Fruit fly (Drosophila melanogaster) whole organism: ENCODE data around the gene CG4210.

Experiments
- CG8478 ChIP-seq: fragments of >200 bp; optimal IDR thresholded peaks from 2 replicates; lab custom pipeline; 2018; ENCODE audit warnings: inconsistent platforms
- Dll ChIP-seq: fragments of >200 bp; optimal IDR thresholded peaks from 2 replicates; lab custom pipeline; 2017
- EcR ChIP-seq, 2 experiments: fragments of >200 bp; optimal IDR thresholded peaks; 2 replicates each; lab custom pipeline; 2017; ENCODE audit warnings: missing biosample characterization in 2 of 2, missing genetic modification characterization in 2 of 2, missing genetic modification reagents in 2 of 2
- pan ChIP-seq: fragments of >200 bp; optimal IDR thresholded peaks from 2 replicates; lab custom pipeline; 2017
- psq ChIP-seq: fragments of >200 bp; optimal IDR thresholded peaks from 2 replicates; lab custom pipeline; 2017
- usp ChIP-seq: fragments of >200 bp; optimal IDR thresholded peaks from 2 replicates; lab custom pipeline; 2017; ENCODE audit warnings: missing biosample characterization, missing genetic modification characterization, mixed read lengths

Gene CG4210

DNA sequence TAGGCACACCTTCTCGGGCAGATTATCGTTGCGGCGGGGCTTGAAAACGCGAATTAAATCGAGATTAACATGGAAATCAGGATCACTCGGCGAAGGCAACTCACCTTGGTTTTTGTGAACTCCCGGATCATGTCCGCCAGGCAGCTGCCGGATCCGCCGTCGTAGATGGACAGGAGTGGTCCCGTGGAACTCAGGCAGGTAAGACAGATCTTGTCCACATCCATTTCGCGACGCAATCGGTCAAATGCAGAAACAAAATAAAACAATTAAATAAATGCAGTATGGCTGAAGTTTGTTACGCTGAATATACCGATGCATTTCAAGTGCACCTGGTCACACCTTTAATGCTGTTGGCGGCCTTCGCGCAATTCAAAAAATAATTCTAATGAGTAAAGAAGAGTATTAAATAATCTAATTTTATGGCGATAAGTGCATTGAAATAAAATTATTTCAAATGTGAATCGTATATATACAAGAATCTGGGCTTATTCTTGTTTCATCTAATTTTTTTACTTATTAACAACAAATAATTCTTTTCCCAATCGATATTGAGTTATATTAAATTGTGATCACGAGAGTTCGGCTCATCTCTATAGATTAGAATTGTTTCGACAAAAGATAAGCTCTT, at the start of gene CG4210, which contains the start of gene CG6654:
Gene CG4210 (plus strand): TSS at position 613 of the 628 bp plus-strand sequence.
Gene CG6654 (minus strand): TSS at position 297 of the 628 bp plus-strand sequence.
- TF ChIP-seq pan (no peak), EcR (GFP tag; optimal IDR thresholded peaks at IDR 0.05; lab: Kevin White, UChicago) (no peak)

DNA sequence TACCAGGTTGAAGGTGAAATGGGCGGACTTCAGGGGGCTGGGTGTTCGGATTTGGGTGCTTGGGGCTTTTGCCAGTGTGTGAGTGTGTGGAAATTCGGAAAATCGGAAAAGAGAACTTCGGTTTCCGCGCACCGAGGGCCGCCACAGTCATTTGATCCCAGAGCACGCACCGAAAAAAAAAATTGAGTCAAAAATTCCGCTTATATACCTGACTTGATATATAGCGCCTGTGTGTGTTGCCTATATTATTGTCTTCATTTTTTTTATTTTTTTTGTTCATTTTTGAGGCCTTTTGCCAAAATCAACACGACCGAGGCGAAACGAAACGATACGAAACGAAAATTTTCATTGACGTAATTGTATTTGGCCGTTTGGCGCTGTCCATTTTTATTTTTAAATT, 36.5 kb upstream of the CG4210 start:
- TF ChIP-seq usp (GFP tag; lab: Kevin White, UChicago), result no peak
- no peak for TF ChIP-seq CG8478
- no peak for TF ChIP-seq psq (lab: Kevin White, UChicago)
- no peak for TF ChIP-seq pan
- no peak for TF ChIP-seq Dll (lab: Kevin White, UChicago)
- TF ChIP-seq EcR (GFP tag; optimal IDR thresholded peaks at IDR 0.05; lab: Kevin White, UChicago), result no peak

DNA sequence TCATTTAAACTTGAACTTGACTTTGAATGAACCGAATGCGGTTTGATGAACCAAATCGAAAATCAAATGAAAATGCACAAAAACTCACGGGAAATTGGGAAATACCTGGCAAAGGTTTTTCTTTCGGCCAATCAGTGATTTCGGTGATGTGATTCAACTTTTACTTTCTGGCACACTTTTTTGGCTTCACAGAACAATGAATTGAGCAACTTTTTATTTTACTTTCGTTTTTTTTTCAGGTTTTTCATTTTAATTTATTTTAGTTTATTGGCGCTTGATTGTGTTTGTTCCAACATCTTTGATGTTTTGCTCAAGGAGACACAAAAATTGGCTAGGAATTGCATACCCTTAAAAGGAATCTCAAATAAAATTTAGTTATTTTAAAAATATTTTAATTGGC, 32.3 kb upstream of the CG4210 start, which contains the start of gene Mf:
Gene Mf (minus strand): TSS at position 44 of the 400 bp plus-strand sequence.
- TF ChIP-seq EcR (GFP tag; optimal IDR thresholded peaks at IDR 0.05; lab: Kevin White, UChicago) (no peak), Dll (lab: Kevin White, UChicago) (no peak), pan (no peak), usp (GFP tag; lab: Kevin White, UChicago) (no peak), CG8478 (no peak), psq (lab: Kevin White, UChicago) (no peak)

DNA sequence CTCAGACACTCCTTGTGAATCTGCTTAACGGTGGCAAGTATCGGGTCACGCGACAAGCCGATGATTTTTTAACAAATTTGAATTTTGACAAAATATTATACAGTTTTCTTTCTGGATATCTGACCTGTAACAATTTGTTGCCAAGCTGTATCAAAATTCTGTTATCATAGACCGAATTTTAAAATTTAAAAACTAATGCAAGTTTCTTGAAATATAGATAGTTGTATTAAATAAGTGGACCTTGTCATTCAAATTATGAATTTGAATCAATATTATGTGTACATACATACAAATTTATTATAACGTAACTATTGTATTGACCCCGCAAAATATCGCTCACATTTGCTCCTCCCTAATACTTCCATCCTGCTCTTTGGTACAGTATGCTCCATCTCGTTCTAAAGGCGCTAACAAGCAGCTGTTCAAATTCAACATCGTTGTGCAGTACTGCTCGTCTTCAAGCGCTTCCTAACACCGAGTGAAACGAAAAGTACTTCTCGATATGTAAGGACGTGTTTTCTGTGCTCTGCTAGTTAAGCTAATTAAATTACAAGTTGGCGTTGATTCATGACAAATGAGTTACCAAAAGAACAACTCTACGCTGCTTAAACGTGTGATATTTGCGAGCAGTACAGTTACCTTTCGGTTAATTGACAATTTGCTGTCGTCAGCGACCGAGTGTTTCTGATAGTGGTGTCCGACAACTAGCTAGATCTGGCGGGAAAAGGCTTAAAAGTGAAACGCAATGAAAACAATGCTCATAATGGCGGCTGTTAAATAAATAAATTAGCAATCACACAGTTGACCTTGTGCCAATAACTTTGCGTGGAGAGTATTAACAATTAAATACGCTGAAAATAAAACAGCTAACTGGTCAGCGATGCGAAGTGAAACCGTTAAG, 17.4 kb upstream of the CG4210 start, which contains the start of the genes Kpc1 and CG42542:
Gene Kpc1 (minus strand): TSS at position 77 of the 901 bp plus-strand sequence.
Gene CG42542 (plus strand): TSS at position 465 of the 901 bp plus-strand sequence.
- no peak for TF ChIP-seq EcR (GFP tag; optimal IDR thresholded peaks at IDR 0.05; lab: Kevin White, UChicago)
- no peak for TF ChIP-seq pan
- TF ChIP-seq Dll (lab: Kevin White, UChicago), result no peak

DNA sequence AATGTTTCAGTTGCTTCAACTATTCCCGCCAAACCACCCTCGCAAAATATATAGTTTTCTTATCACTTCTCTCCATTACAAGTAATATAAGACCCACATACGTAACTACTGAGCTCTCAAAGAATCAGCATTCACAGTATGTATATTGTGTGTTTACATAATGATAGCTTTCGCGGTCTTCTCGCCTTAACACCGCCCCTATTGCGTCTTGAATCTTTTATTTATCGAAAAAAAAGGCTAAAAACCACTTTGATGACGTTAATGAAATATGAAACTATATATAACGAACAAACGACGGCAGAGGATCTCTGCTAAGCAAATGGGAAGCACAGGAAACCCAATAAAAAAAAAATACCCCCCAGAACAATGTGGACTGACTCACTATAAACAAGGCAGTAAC, 16.4 kb upstream of the CG4210 start:
- TF ChIP-seq pan (no peak), usp (GFP tag; lab: Kevin White, UChicago) (no peak), EcR (GFP tag; optimal IDR thresholded peaks at IDR 0.05; lab: Kevin White, UChicago) (no peak), psq (lab: Kevin White, UChicago) (no peak), Dll (lab: Kevin White, UChicago) (no peak), CG8478 (no peak)

DNA sequence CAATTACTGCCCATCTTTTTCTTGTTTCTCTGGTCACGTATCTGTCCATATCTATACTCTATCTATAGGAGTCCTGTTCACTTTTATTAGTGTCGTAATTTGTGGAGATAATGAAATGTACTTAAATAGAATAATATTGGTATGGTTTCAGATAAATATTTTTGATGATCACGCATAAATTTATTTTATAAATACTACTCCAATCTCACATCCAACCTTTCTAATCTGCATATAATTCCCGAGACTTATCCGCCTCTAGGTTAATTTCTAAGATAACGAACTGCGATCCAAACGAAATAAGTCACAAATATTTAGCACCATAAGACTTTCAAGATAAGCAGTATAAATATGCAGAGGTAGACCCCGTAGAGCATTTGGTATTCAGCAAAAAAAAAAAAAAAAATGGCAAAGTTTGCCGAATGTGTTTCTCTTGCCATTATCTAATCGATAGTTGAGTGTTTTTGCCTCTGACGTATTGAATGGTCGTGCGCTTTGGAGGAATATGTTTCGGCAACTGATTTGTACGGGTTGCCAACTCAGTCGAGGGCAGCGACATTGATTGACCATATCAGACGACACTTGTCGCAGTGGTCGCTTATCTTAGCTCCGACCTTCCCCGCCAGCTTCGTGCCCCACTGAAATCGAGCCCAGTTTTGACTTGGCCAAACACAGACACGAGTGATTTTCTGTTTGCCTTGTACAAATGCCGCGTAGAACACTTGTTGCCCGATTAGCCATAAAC, 15.6 kb upstream of the CG4210 start:
- TF ChIP-seq pan (no peak), Dll (lab: Kevin White, UChicago) (no peak), psq (lab: Kevin White, UChicago) (no peak), CG8478 (no peak), usp (GFP tag; lab: Kevin White, UChicago) (no peak), EcR (GFP tag; optimal IDR thresholded peaks at IDR 0.05; lab: Kevin White, UChicago) (no peak)

DNA sequence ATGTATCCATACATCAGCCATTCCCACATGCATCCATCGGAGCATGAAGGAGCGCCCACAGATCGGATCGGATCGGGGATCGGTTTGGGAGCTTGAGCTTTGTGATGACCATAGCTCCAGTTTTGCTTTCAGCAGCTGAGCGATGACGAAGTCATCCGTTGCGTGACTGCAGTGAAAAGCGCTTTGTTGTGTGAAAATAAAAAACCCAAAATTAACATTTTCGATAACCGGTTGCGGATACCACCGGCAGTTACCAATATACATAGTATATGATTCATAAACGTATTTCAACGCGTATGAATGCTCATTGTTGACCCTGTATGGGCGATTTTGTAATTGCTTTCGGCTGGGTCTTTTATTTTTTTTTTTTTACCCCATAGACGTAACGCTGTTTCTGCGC, 8.6 kb upstream of the CG4210 start:
- no peak for TF ChIP-seq EcR (GFP tag; optimal IDR thresholded peaks at IDR 0.05; lab: Kevin White, UChicago)

DNA sequence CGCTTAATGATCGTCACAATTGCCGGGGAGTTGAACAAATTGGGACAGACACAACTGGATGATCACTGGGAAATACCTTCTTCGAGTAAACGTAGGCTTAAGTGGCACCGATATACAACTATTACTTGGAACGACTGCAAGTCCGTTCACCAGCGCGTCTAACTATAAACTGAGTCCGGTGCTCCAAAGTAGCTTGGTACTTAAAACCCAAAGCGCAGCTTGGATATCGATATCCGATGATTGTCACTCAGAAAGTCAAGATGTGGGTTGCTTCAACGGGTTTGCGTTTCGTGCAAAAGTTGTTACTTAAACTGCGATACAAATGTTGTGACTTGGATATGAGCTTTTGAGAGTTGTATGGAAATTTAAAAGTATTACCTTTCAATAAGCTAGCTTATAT, 7.5 kb upstream of the CG4210 start, which contains the start of gene Spn88Ea:
Gene Spn88Ea (minus strand): TSS at position 175 of the 400 bp plus-strand sequence.
- TF ChIP-seq EcR (GFP tag; optimal IDR thresholded peaks at IDR 0.05; lab: Kevin White, UChicago), result no peak
- no peak for TF ChIP-seq usp (GFP tag; lab: Kevin White, UChicago)
- TF ChIP-seq CG8478, result no peak
- TF ChIP-seq pan, result no peak
- no peak for TF ChIP-seq psq (lab: Kevin White, UChicago)
- no peak for TF ChIP-seq Dll (lab: Kevin White, UChicago)

DNA sequence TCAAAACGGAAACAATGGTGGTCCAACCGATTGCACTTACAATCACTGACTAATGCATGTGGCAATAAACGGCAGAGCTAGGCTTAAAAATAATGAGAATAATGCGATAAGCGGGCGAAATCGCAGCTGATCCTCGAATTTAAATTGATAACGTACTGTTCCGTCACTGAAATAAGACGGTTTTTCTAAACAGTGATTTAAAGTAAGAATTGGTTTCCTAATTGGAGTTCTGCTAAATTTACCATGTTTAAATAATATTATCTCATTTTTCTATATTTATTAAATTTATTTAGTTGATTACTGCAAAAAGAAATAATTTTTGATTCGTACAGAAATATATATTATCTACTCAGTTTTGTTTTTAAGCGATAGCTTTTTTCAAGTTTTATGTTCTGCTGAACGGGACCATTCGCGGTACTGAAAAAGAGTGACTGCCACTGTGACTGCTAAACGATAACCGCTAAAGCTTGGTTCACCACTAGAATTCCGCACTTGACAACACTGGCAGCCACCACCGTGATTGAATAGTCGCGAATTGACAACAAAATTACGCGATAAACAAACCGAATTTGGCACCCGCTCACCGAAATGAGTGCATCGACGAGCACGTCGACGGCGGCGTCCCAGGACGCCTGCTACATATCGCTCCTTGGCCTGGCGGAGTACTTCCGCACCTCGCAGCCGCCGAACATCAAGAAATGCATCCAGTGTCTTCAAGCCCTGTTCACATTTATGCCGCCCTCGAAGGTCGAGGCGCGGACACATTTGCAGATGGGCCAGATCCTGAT, 4.9 kb upstream of the CG4210 start, which contains the start of the genes Spn88Eb and Mau2:
Gene Spn88Eb (minus strand): TSS at position 51 of the 788 bp plus-strand sequence.
Gene Mau2 (plus strand): TSS at position 493 of the 788 bp plus-strand sequence.
- TF ChIP-seq pan (no peak), usp (GFP tag; lab: Kevin White, UChicago) (no peak), psq (lab: Kevin White, UChicago) (no peak), CG8478 (no peak), EcR (GFP tag; optimal IDR thresholded peaks at IDR 0.05; lab: Kevin White, UChicago) (no peak), Dll (lab: Kevin White, UChicago) (no peak)

DNA sequence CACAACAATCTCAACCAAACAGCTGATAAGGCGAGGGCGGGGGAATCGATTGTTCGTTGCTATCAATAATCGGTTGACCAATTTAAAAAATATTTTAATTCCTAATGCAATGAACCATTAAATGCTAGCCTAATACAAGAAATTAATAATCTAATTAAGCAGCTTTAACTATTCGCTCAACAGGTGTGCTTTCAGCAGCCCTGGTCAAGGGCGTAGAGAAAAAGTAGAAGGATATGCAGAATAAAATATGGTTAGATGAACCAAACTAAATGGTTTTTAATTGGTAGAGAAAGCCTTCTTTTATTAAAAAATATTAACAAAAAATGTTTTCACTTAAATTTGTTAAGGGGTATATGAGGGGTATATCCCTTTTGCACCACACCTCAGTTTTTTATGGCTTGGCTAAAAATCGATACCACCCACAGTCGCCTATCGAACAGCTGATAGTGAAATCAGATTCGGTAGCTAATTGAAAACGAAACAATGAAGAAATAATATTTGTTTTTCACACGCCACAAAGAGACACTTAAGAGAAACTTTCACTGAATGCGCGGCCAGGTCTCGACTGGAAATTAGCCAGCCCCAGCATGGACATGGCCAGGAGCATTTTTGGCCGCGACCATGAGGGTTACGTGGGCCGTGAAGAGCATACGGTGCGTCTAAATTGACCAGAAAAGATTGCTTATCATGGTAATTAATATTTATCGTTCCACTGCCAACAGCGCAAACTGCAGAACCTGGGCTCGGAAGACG, 5.2 kb downstream of the CG4210 start, which contains the start of the genes SIDL and CG12241:
Gene SIDL (minus strand): TSS at position 51 of the 753 bp plus-strand sequence.
Gene CG12241 (plus strand): TSS at position 433 of the 753 bp plus-strand sequence.
- TF ChIP-seq Dll (lab: Kevin White, UChicago) (no peak), CG8478 (no peak), usp (GFP tag; lab: Kevin White, UChicago) (no peak), pan (no peak), EcR (GFP tag; optimal IDR thresholded peaks at IDR 0.05; lab: Kevin White, UChicago) (no peak), psq (lab: Kevin White, UChicago) (no peak)
